Fruit fly (Drosophila melanogaster) Kc167 (cell line): ENCODE measurements around the gene CG31937.

Experiments
- Sin3A ChIP-seq: fragments of >200 bp; optimal IDR thresholded peaks from 2 replicates; lab custom pipeline; 2018; ENCODE audit warnings: missing external identifiers
- h ChIP-seq: fragments of >200 bp; optimal IDR thresholded peaks from 3 replicates; lab custom pipeline; 2018; ENCODE audit warnings: missing external identifiers
- ttk ChIP-seq: sonication (Bioruptor generic); optimal IDR thresholded peaks from 2 replicates; lab custom pipeline; 2017; ENCODE audit warnings: missing external identifiers

- no peak for TF ChIP-seq Sin3A
- no peak for TF ChIP-seq ttk
- no peak for TF ChIP-seq h (lab: Kevin White, UChicago)
Measured at dm6 chr2L:1727826-1728619, 1.7 kb upstream of the CG31937 start.
